Worm (Caenorhabditis elegans) whole organism, L3 larva: ENCODE results near the gene C45B2.2.

Experiments used
- R02D3.7 ChIP-seq: fragments of 150-350 bp; optimal IDR thresholded peaks from 2 replicates; lab custom pipeline; 2014; ENCODE audit warnings: missing biosample characterization, missing genetic modification characterization
- ZK546.5 ChIP-seq: sonication (generic microtip); optimal IDR thresholded peaks from 2 replicates; lab custom pipeline; 2017; ENCODE audit warnings: missing biosample characterization, missing genetic modification characterization
- aly-2 ChIP-seq: fragments of 150-350 bp; optimal IDR thresholded peaks from 2 replicates; lab custom pipeline; 2014; ENCODE audit warnings: missing biosample characterization, missing genetic modification characterization
- ama-1 ChIP-seq: fragments of 150-350 bp; optimal IDR thresholded peaks from 2 replicates; lab custom pipeline; 2018
- ceh-16 ChIP-seq: sonication (generic microtip); optimal IDR thresholded peaks from 2 replicates; lab custom pipeline; 2017; ENCODE audit warnings: missing biosample characterization, missing genetic modification characterization
- ceh-28 ChIP-seq: fragments of 150-350 bp; optimal IDR thresholded peaks from 2 replicates; lab custom pipeline; 2014; ENCODE audit warnings: missing biosample characterization, missing genetic modification reagents, missing genetic modification characterization
- ceh-82 ChIP-seq: fragments of 150-350 bp; optimal IDR thresholded peaks from 2 replicates; lab custom pipeline; 2014; ENCODE audit warnings: missing biosample characterization, missing genetic modification characterization
- ceh-9 ChIP-seq: sonication (generic microtip); optimal IDR thresholded peaks from 2 replicates; lab custom pipeline; 2018; ENCODE audit warnings: missing biosample characterization, missing genetic modification characterization
- daf-12 ChIP-seq: fragments of 150-350 bp; optimal IDR thresholded peaks from 2 replicates; lab custom pipeline; 2014; ENCODE audit warnings: missing biosample characterization, missing genetic modification reagents, missing genetic modification characterization
- egl-27 ChIP-seq: sonication (generic microtip); optimal IDR thresholded peaks from 4 replicates; lab custom pipeline; 2017; ENCODE audit warnings: missing biosample characterization, missing genetic modification reagents, missing genetic modification characterization
- egl-5 ChIP-seq: fragments of 150-350 bp; optimal IDR thresholded peaks from 2 replicates; lab custom pipeline; 2017; ENCODE audit warnings: missing biosample characterization, missing genetic modification reagents, missing genetic modification characterization, inconsistent platforms
- elt-1 ChIP-seq: fragments of 150-350 bp; optimal IDR thresholded peaks from 2 replicates; lab custom pipeline; 2014; ENCODE audit warnings: missing biosample characterization, missing genetic modification characterization
- elt-2 ChIP-seq: sonication (generic microtip); optimal IDR thresholded peaks from 2 replicates; lab custom pipeline; 2016; ENCODE audit warnings: missing genetic modification reagents, mild to moderate bottlenecking, missing genetic modification characterization, missing compliant biosample characterization
- eor-1 ChIP-seq, 2 experiments: fragments of 150-350 bp; optimal IDR thresholded peaks; 2 replicates each; lab custom pipeline; 2014 to 2018; ENCODE audit warnings: missing biosample characterization in 2 of 2, missing genetic modification characterization in 2 of 2
- fkh-10 ChIP-seq: sonication (generic microtip); optimal IDR thresholded peaks from 2 replicates; lab custom pipeline; 2017; ENCODE audit warnings: missing biosample characterization, missing genetic modification reagents, missing genetic modification characterization
- fkh-2 ChIP-seq: fragments of 150-350 bp; optimal IDR thresholded peaks from 2 replicates; lab custom pipeline; 2014; ENCODE audit warnings: missing biosample characterization, missing genetic modification reagents, missing genetic modification characterization
- fos-1 ChIP-seq: fragments of 150-350 bp; optimal IDR thresholded peaks from 2 replicates; lab custom pipeline; 2014; ENCODE audit warnings: missing biosample characterization, missing genetic modification characterization
- hmg-11 ChIP-seq: sonication (generic microtip); optimal IDR thresholded peaks from 2 replicates; lab custom pipeline; 2016; ENCODE audit warnings: missing genetic modification characterization, missing compliant biosample characterization
- lin-15B ChIP-seq: fragments of 150-350 bp; optimal IDR thresholded peaks from 2 replicates; lab custom pipeline; 2014; ENCODE audit warnings: missing biosample characterization, missing genetic modification characterization
- lin-39 ChIP-seq: fragments of 150-350 bp; optimal IDR thresholded peaks from 2 replicates; lab custom pipeline; 2018; ENCODE audit warnings: missing biosample characterization, missing genetic modification reagents, missing genetic modification characterization
- lsy-12 ChIP-seq: sonication (generic microtip); optimal IDR thresholded peaks from 2 replicates; lab custom pipeline; 2016; ENCODE audit warnings: mild to moderate bottlenecking, missing genetic modification characterization, missing compliant biosample characterization
- mdl-1 ChIP-seq: fragments of 150-350 bp; optimal IDR thresholded peaks from 2 replicates; lab custom pipeline; 2014; ENCODE audit warnings: missing biosample characterization, missing genetic modification characterization
- mml-1 ChIP-seq: fragments of 150-350 bp; sonication (generic microtip); optimal IDR thresholded peaks from 3 replicates; lab custom pipeline; 2014; ENCODE audit warnings: missing biosample characterization, missing genetic modification characterization
- nhr-11 ChIP-seq: fragments of 150-350 bp; optimal IDR thresholded peaks from 2 replicates; lab custom pipeline; 2014; ENCODE audit warnings: missing biosample characterization, missing genetic modification characterization
- nhr-12 ChIP-seq: fragments of 150-350 bp; optimal IDR thresholded peaks from 2 replicates; lab custom pipeline; 2014; ENCODE audit warnings: missing biosample characterization, missing genetic modification characterization
- nhr-23 ChIP-seq: fragments of 150-350 bp; optimal IDR thresholded peaks from 2 replicates; lab custom pipeline; 2014; ENCODE audit warnings: missing biosample characterization, missing genetic modification reagents, missing genetic modification characterization
- nhr-237 ChIP-seq: fragments of 150-350 bp; optimal IDR thresholded peaks from 2 replicates; lab custom pipeline; 2014; ENCODE audit warnings: missing biosample characterization, missing genetic modification characterization
- nhr-25 ChIP-seq: sonication (generic microtip); optimal IDR thresholded peaks from 2 replicates; lab custom pipeline; 2017; ENCODE audit warnings: missing biosample characterization, missing genetic modification characterization
- nhr-28 ChIP-seq: fragments of 150-350 bp; optimal IDR thresholded peaks from 2 replicates; lab custom pipeline; 2014; ENCODE audit warnings: missing biosample characterization, missing genetic modification characterization
- nhr-43 ChIP-seq: sonication (generic microtip); optimal IDR thresholded peaks from 2 replicates; lab custom pipeline; 2016; ENCODE audit warnings: mild to moderate bottlenecking, missing genetic modification characterization, missing compliant biosample characterization; ENCODE audit not compliant: poor library complexity, severe bottlenecking
- nhr-67 ChIP-seq: fragments of 150-350 bp; optimal IDR thresholded peaks from 2 replicates; lab custom pipeline; 2014; ENCODE audit warnings: missing biosample characterization, missing genetic modification characterization
- nhr-76 ChIP-seq: fragments of 150-350 bp; sonication (generic microtip); optimal IDR thresholded peaks from 5 replicates; lab custom pipeline; 2014; ENCODE audit warnings: missing biosample characterization, missing genetic modification characterization
- nhr-77 ChIP-seq: fragments of 150-350 bp; optimal IDR thresholded peaks from 2 replicates; lab custom pipeline; 2014; ENCODE audit warnings: missing biosample characterization, missing genetic modification characterization
- pqm-1 ChIP-seq: fragments of 150-350 bp; optimal IDR thresholded peaks from 2 replicates; lab custom pipeline; 2017; ENCODE audit warnings: missing biosample characterization, missing genetic modification characterization, inconsistent platforms
- sea-2 ChIP-seq: fragments of 150-350 bp; sonication (generic microtip); optimal IDR thresholded peaks from 4 replicates; lab custom pipeline; 2014; ENCODE audit warnings: missing biosample characterization, missing genetic modification reagents, missing genetic modification characterization
- skn-1 ChIP-seq: fragments of 150-350 bp; optimal IDR thresholded peaks from 2 replicates; lab custom pipeline; 2014; ENCODE audit warnings: missing biosample characterization, missing genetic modification characterization
- snpc-4 ChIP-seq: fragments of 150-350 bp; optimal IDR thresholded peaks from 2 replicates; lab custom pipeline; 2014; ENCODE audit warnings: missing biosample characterization, missing genetic modification characterization
- tbx-2 ChIP-seq: sonication (generic microtip); optimal IDR thresholded peaks from 2 replicates; lab custom pipeline; 2016; ENCODE audit warnings: mild to moderate bottlenecking, missing genetic modification characterization, missing compliant biosample characterization
- unc-39 ChIP-seq: sonication (generic microtip); optimal IDR thresholded peaks from 4 replicates; lab custom pipeline; 2017; ENCODE audit warnings: missing biosample characterization, missing genetic modification characterization
- zag-1 ChIP-seq: fragments of 150-350 bp; optimal IDR thresholded peaks from 2 replicates; lab custom pipeline; 2014; ENCODE audit warnings: missing biosample characterization, missing genetic modification characterization
- ztf-11 ChIP-seq: fragments of 150-350 bp; optimal IDR thresholded peaks from 2 replicates; lab custom pipeline; 2014; ENCODE audit warnings: missing biosample characterization, missing genetic modification characterization

Gene C45B2.2

ce11 chrX:6084439-6084838, at the start of gene C45B2.2:
Gene C45B2.2 (plus strand): TSS chrX:6084739.
- no peak for TF ChIP-seq nhr-28 (tag; lab: Kevin White, UChicago)
- no peak for TF ChIP-seq nhr-76
- no peak for TF ChIP-seq daf-12 (tag; lab: Kevin White, UChicago)

- TF ChIP-seq egl-5 (no peak), nhr-43 (no peak), zag-1 (tag; lab: Kevin White, UChicago) (no peak), fos-1 (tag; lab: Kevin White, UChicago) (no peak), nhr-25 (tag; lab: Kevin White, UChicago) (no peak), tbx-2 (tag; lab: Kevin White, UChicago) (no peak), skn-1 (tag; lab: Kevin White, UChicago) (no peak), fkh-2 (tag; lab: Kevin White, UChicago) (no peak), daf-12 (tag; lab: Kevin White, UChicago) (no peak), ztf-11 (tag; lab: Kevin White, UChicago) (no peak)
Observed at ce11 chrX:6039544-6039943, 45.0 kb upstream of the C45B2.2 start, which contains the start of gene hsp-25. Gene hsp-25 (minus strand): TSS chrX:6039644.

- TF ChIP-seq ceh-16 (tag; lab: Kevin White, UChicago), result no peak
- TF ChIP-seq snpc-4 (tag; lab: Kevin White, UChicago), result no peak
- peak; percentile 31 for TF ChIP-seq lsy-12 (tag; lab: Kevin White, UChicago)
- no peak for TF ChIP-seq egl-27 (tag; lab: Kevin White, UChicago)
- peak; percentile 10 for TF ChIP-seq ama-1
- TF ChIP-seq zag-1 (tag; lab: Kevin White, UChicago), result no peak
- TF ChIP-seq nhr-67 (tag; lab: Kevin White, UChicago), result no peak
- no peak for TF ChIP-seq nhr-25 (tag; lab: Kevin White, UChicago)
- no peak for TF ChIP-seq sea-2
- TF ChIP-seq nhr-28 (tag; lab: Kevin White, UChicago), result no peak
- TF ChIP-seq fos-1 (tag; lab: Kevin White, UChicago), result no peak
- no peak for TF ChIP-seq skn-1 (tag; lab: Kevin White, UChicago)
- TF ChIP-seq unc-39 (tag; lab: Kevin White, UChicago), result no peak
- TF ChIP-seq ZK546.5 (tag; lab: Kevin White, UChicago), result no peak
- TF ChIP-seq mdl-1, result no peak
- TF ChIP-seq ceh-9 (tag; lab: Kevin White, UChicago), result no peak
- no peak for TF ChIP-seq nhr-23 (tag; lab: Kevin White, UChicago)
Observed at ce11 chrX:6040435-6041093, 44.0 kb upstream of the C45B2.2 start.

- TF ChIP-seq ceh-28 (tag; lab: Kevin White, UChicago) (peak; percentile 32), snpc-4 (tag; lab: Kevin White, UChicago) (no peak), elt-2 (peak; percentile 68)
Observed at ce11 chrX:6041094-6041441, 43.5 kb upstream of the C45B2.2 start.

ce11 chrX:6041995-6042481, 42.5 kb upstream of the C45B2.2 start:
- TF ChIP-seq fkh-10 (GFP tag; lab: Kevin White, UChicago) (no peak), nhr-237 (tag; lab: Kevin White, UChicago) (no peak), nhr-28 (tag; lab: Kevin White, UChicago) (no peak), nhr-11 (no peak), nhr-67 (tag; lab: Kevin White, UChicago) (no peak), egl-5 (peak; percentile 67), ceh-82 (tag; lab: Kevin White, UChicago) (no peak), nhr-76 (no peak), mml-1 (tag; lab: Kevin White, UChicago) (no peak), unc-39 (tag; lab: Kevin White, UChicago) (no peak), tbx-2 (tag; lab: Kevin White, UChicago) (peak; percentile 21), lin-39 (tag; lab: Kevin White, UChicago) (peak; percentile 50), nhr-77 (tag; lab: Kevin White, UChicago) (no peak), mdl-1 (peak; percentile 19), lin-15B (tag; lab: Kevin White, UChicago) (peak; percentile 10), hmg-11 (tag; lab: Kevin White, UChicago) (peak; percentile 58), aly-2 (no peak), lsy-12 (tag; lab: Kevin White, UChicago) (peak; percentile 28), ceh-16 (tag; lab: Kevin White, UChicago) (no peak), elt-1 (peak; percentile 28), eor-1 (tag; optimal IDR thresholded peaks at IDR 0.05; lab: Kevin White, UChicago) (no peak), sea-2 (no peak), ceh-9 (tag; lab: Kevin White, UChicago) (no peak), fkh-2 (tag; lab: Kevin White, UChicago) (no peak), R02D3.7 (tag; lab: Kevin White, UChicago) (peak; percentile 21), skn-1 (tag; lab: Kevin White, UChicago) (no peak), elt-2 (peak; percentile 92), ceh-28 (tag; lab: Kevin White, UChicago) (peak; percentile 44), ztf-11 (tag; lab: Kevin White, UChicago) (no peak), ama-1 (peak; percentile 59), nhr-23 (tag; lab: Kevin White, UChicago) (peak; percentile 93), nhr-12 (no peak), zag-1 (tag; lab: Kevin White, UChicago) (no peak), egl-27 (tag; lab: Kevin White, UChicago) (peak; percentile 49), pqm-1 (peak; percentile 81)
